Fruit fly (Drosophila melanogaster): ENCODE results near the gene CG16820.
"Not testable (repeated sequence)": the region's sequence is repeated elsewhere in the genome, so short reads cannot be mapped to it uniquely, and the experiment has no call there.

CG16820 gene

DNA sequence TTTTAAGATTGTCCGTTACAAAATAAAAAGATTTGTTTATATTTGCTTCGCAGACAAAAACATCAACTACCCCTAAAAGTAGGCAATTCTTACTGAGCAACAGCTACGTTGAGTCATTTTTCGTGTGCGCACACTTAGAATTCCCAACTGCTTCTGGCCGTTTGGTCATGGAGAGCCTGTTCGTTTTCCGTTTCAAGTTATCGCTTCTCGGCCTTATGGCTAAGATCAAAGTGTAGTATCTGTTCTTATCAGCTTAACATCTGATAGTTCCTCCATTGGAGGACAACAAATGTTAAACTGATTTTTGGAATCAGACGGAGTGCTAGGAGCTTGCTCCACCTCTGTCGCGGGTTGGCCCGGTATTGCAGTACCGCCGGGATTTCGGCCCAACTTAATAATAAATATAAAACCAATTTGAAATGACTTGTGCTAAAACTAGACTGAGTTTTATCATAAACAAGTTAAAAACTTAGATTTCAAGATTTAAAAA is 30.3 kb upstream of the CG16820 start (continued):
- peak; percentile 26 for TF ChIP-seq slou (GFP tag; optimal IDR thresholded peaks at IDR 0.05)
- TF ChIP-seq CG8089 (GFP tag; optimal IDR thresholded peaks at IDR 0.05), result peak; percentile 8
- peak; percentile 76 for TF ChIP-seq ERR (GFP tag; optimal IDR thresholded peaks at IDR 0.05)
- 0 out of 2 replicates have a peak, but pooled peaks have one; percentile 34 for TF ChIP-seq toy (GFP tag; IDR thresholded peaks at IDR 0.05)
- TF ChIP-seq CG9727 (GFP tag; optimal IDR thresholded peaks at IDR 0.05), result peak; percentile 25
- peak; percentile 93 for TF ChIP-seq Ets65A (GFP tag)
- TF ChIP-seq CG17612 (GFP tag; IDR thresholded peaks at IDR 0.05), result peak; percentile 47; the same call in 1 of the 2 replicates
- TF ChIP-seq tin (GFP tag; optimal IDR thresholded peaks at IDR 0.05), result peak; percentile 40
- TF ChIP-seq gt (GFP tag; IDR thresholded peaks at IDR 0.05), result peak; percentile 44; the same call in 1 of the 2 replicates
- peak; percentile 28 for TF ChIP-seq nerfin-1 (tag; optimal IDR thresholded peaks at IDR 0.05)
- peak; percentile 27 for TF ChIP-seq dmrt11E (tag; optimal IDR thresholded peaks at IDR 0.05)
- not testable (repeated sequence) for TF ChIP-seq hkb (optimal IDR thresholded peaks at IDR 0.05)
- peak; percentile 75 for TF ChIP-seq hkb (GFP tag; IDR thresholded peaks at IDR 0.05)
- TF ChIP-seq CG34224 (GFP tag; IDR thresholded peaks at IDR 0.05; ENCODE audit: partially characterized antibody), result peak; percentile 35; the same call in 1 of the 3 replicates
- peak; percentile 67 for TF ChIP-seq CG7839 (tag; optimal IDR thresholded peaks at IDR 0.05)
- TF ChIP-seq CG16779 (GFP tag; IDR thresholded peaks at IDR 0.05), result peak; percentile 51; the same call in 1 of the 2 replicates
- peak; percentile 49; the same call in 2 of the 4 replicates for TF ChIP-seq Gug (GFP tag; IDR thresholded peaks at IDR 0.05)
- peak; percentile 20 for TF ChIP-seq CG8924 (tag; optimal IDR thresholded peaks at IDR 0.05)
- peak; percentile 24 for TF ChIP-seq CHES-1-like (GFP tag; optimal IDR thresholded peaks at IDR 0.05)
- peak; percentile 69 for TF ChIP-seq Jarid2 (GFP tag; optimal IDR thresholded peaks at IDR 0.05)
- TF ChIP-seq CG4820 (GFP tag; optimal IDR thresholded peaks at IDR 0.05), result peak; percentile 17
- TF ChIP-seq CG10959 (GFP tag; IDR thresholded peaks at IDR 0.05), result peak; percentile 75
- peak; percentile 44; the same call in 1 of the 2 replicates for TF ChIP-seq CG10366 (GFP tag; IDR thresholded peaks at IDR 0.05)
- peak; percentile 62 for TF ChIP-seq ems (GFP tag; optimal IDR thresholded peaks at IDR 0.05)
- TF ChIP-seq Adf1 (GFP tag; IDR thresholded peaks at IDR 0.05), result peak; percentile 26; the same call in 1 of the 2 replicates
- TF ChIP-seq Xrp1 (GFP tag; IDR thresholded peaks at IDR 0.05), result peak; percentile 72
- TF ChIP-seq E2f1 (GFP tag; IDR thresholded peaks at IDR 0.05), result peak; percentile 49; the same call in 1 of the 2 replicates
- TF ChIP-seq ranshi (GFP tag; IDR thresholded peaks at IDR 0.05), result 0 out of 2 replicates have a peak, but pooled peaks have one; percentile 58
- peak; percentile 25 for TF ChIP-seq HmgZ (tag; optimal IDR thresholded peaks at IDR 0.05)
- TF ChIP-seq CG18764 (GFP tag; optimal IDR thresholded peaks at IDR 0.05), result peak; percentile 32
- TF ChIP-seq knrl (GFP tag; IDR thresholded peaks at IDR 0.05; ENCODE audit: partially characterized antibody), result peak; percentile 78; the same call in 2 of the 3 replicates
- peak; percentile 15 for TF ChIP-seq Spps (tag; optimal IDR thresholded peaks at IDR 0.05)
- TF ChIP-seq pnt (GFP tag; optimal IDR thresholded peaks at IDR 0.05), result peak; percentile 2
- TF ChIP-seq CG11456 (GFP tag; IDR thresholded peaks at IDR 0.05), result peak; percentile 69; the same call in 1 of the 3 replicates
- TF ChIP-seq Sox102F (GFP tag; optimal IDR thresholded peaks at IDR 0.05), result peak; percentile 38
- TF ChIP-seq Meics (GFP tag; optimal IDR thresholded peaks at IDR 0.05), result peak; percentile 50
- TF ChIP-seq CG15601 (tag; optimal IDR thresholded peaks at IDR 0.05), result peak; percentile 7
- TF ChIP-seq Fer2 (tag; optimal IDR thresholded peaks at IDR 0.05), result peak; percentile 1
- peak; percentile 73 for TF ChIP-seq CG17829 (tag; optimal IDR thresholded peaks at IDR 0.05)
- peak; percentile 52 for TF ChIP-seq btn (GFP tag; optimal IDR thresholded peaks at IDR 0.05)

Measured in whole organism, embryonic.